Worm (Caenorhabditis elegans): ENCODE results near the gene C29F3.3.

The C29F3.3 gene

ce11 chrV:15339363-15339762, 7.8 kb downstream of the C29F3.3 start, which contains the start of gene clec-228:
clec-228 (minus strand) TSS chrV:15339463.
- TF ChIP-seq nfya-1 (tag; optimal IDR thresholded peaks at IDR 0.05; ENCODE audit: insufficient read depth) (no peak), mml-1 (tag; optimal IDR thresholded peaks at IDR 0.05) (no peak), daf-12 (tag; optimal IDR thresholded peaks at IDR 0.05) (no peak), skn-1 (tag; optimal IDR thresholded peaks at IDR 0.05) (no peak), ztf-11 (tag; optimal IDR thresholded peaks at IDR 0.05) (no peak), egl-5 (tag; optimal IDR thresholded peaks at IDR 0.05) (no peak), nhr-23 (tag; optimal IDR thresholded peaks at IDR 0.05) (no peak), fkh-2 (tag; optimal IDR thresholded peaks at IDR 0.05) (no peak), eor-1 (tag; optimal IDR thresholded peaks at IDR 0.05) (no peak), nhr-76 (tag; optimal IDR thresholded peaks at IDR 0.05) (no peak)

- TF ChIP-seq egl-5 (tag; optimal IDR thresholded peaks at IDR 0.05) (no peak), ZK546.5 (tag; optimal IDR thresholded peaks at IDR 0.05) (no peak), hmg-11 (tag; optimal IDR thresholded peaks at IDR 0.05) (no peak), zag-1 (tag; optimal IDR thresholded peaks at IDR 0.05) (no peak), sea-2 (GFP tag; optimal IDR thresholded peaks at IDR 0.05) (no peak), mml-1 (tag; optimal IDR thresholded peaks at IDR 0.05) (no peak), nhr-67 (tag; optimal IDR thresholded peaks at IDR 0.05) (no peak), nfya-1 (tag; optimal IDR thresholded peaks at IDR 0.05; ENCODE audit: insufficient read depth) (no peak), elt-3 (tag; optimal IDR thresholded peaks at IDR 0.05) (no peak), tbx-2 (tag; optimal IDR thresholded peaks at IDR 0.05) (no peak), ceh-16 (tag; optimal IDR thresholded peaks at IDR 0.05) (no peak), pha-4 (tag; optimal IDR thresholded peaks at IDR 0.05) (no peak), nhr-25 (tag; optimal IDR thresholded peaks at IDR 0.05) (no peak), fkh-2 (tag; optimal IDR thresholded peaks at IDR 0.05) (no peak), nhr-77 (tag; optimal IDR thresholded peaks at IDR 0.05) (no peak), fos-1 (tag; optimal IDR thresholded peaks at IDR 0.05) (no peak), nhr-28 (tag; optimal IDR thresholded peaks at IDR 0.05) (no peak), elt-1 (tag; optimal IDR thresholded peaks at IDR 0.05) (no peak), elt-2 (tag; optimal IDR thresholded peaks at IDR 0.05) (no peak)
These were observed 9.8 kb downstream of the C29F3.3 start, which contains the start of gene wrt-7 for ce11 chrV:15337405-15337804. wrt-7 (minus strand) TSS chrV:15337505.

ce11 chrV:15332851-15333250, 14.3 kb downstream of the C29F3.3 start, which contains the start of gene srw-113:
srw-113 (plus strand) TSS chrV:15333151.
- TF ChIP-seq snpc-4 (tag; optimal IDR thresholded peaks at IDR 0.05) (no peak), elt-3 (tag; optimal IDR thresholded peaks at IDR 0.05) (no peak), lin-15B (tag; optimal IDR thresholded peaks at IDR 0.05) (no peak), mml-1 (tag; optimal IDR thresholded peaks at IDR 0.05) (no peak), nhr-12 (tag; optimal IDR thresholded peaks at IDR 0.05) (no peak), lsy-12 (tag; optimal IDR thresholded peaks at IDR 0.05) (no peak), nfya-1 (tag; optimal IDR thresholded peaks at IDR 0.05; ENCODE audit: insufficient read depth) (no peak), ZK546.5 (tag; optimal IDR thresholded peaks at IDR 0.05) (no peak), unc-39 (tag; optimal IDR thresholded peaks at IDR 0.05) (no peak), lin-39 (tag; optimal IDR thresholded peaks at IDR 0.05) (no peak), tbx-2 (tag; optimal IDR thresholded peaks at IDR 0.05) (no peak), mdl-1 (tag; optimal IDR thresholded peaks at IDR 0.05) (no peak), nhr-11 (tag; optimal IDR thresholded peaks at IDR 0.05) (no peak), nhr-28 (tag; optimal IDR thresholded peaks at IDR 0.05) (no peak)

ce11 chrV:15330314-15330713, 16.9 kb downstream of the C29F3.3 start, which contains the start of gene srh-295:
srh-295 (plus strand) TSS chrV:15330614.
- TF ChIP-seq ceh-28 (tag; optimal IDR thresholded peaks at IDR 0.05) (no peak), fkh-10 (GFP tag; optimal IDR thresholded peaks at IDR 0.05) (no peak), ceh-9 (tag; optimal IDR thresholded peaks at IDR 0.05) (no peak), eor-1 (tag; optimal IDR thresholded peaks at IDR 0.05) (no peak), jun-1 (tag; optimal IDR thresholded peaks at IDR 0.05) (no peak), nfya-1 (tag; optimal IDR thresholded peaks at IDR 0.05; ENCODE audit: insufficient read depth) (no peak), elt-2 (tag; optimal IDR thresholded peaks at IDR 0.05) (no peak), mml-1 (tag; optimal IDR thresholded peaks at IDR 0.05) (no peak), nhr-77 (tag; optimal IDR thresholded peaks at IDR 0.05) (no peak), nhr-67 (tag; optimal IDR thresholded peaks at IDR 0.05) (no peak)

Data from whole organism, L3 larva.